Worm (Caenorhabditis elegans): ENCODE measurements around the gene srg-39.

ce11 chrV:11149405-11149804 lies 2.8 kb downstream of the srg-39 start, which contains the start of gene T19C4.1:
- TF ChIP-seq nhr-237 (tag; optimal IDR thresholded peaks at IDR 0.05) (no peak), zag-1 (tag; optimal IDR thresholded peaks at IDR 0.05) (no peak), snpc-4 (tag; optimal IDR thresholded peaks at IDR 0.05) (no peak), nhr-23 (tag; optimal IDR thresholded peaks at IDR 0.05) (no peak), lin-13 (GFP tag; optimal IDR thresholded peaks at IDR 0.05) (no peak), Y55F3AM.14 (GFP tag; optimal IDR thresholded peaks at IDR 0.05) (no peak), nhr-10 (tag; optimal IDR thresholded peaks at IDR 0.05) (no peak)

Data from whole organism, L2 larva.